Fruit fly (Drosophila melanogaster) whole organism, prepupa: ENCODE results near the gene ND-B16.6.

Experiments used
- Blimp-1 ChIP-seq: fragments of 200-800 bp; sonication (Bioruptor generic); optimal IDR thresholded peaks from 3 replicates; lab custom pipeline; 2017; ENCODE audit warnings: missing biosample characterization, missing genetic modification characterization, mild to moderate bottlenecking, moderate library complexity, missing genetic modification reagents
- CG10631 ChIP-seq: fragments of 200-800 bp; sonication (Bioruptor generic); optimal IDR thresholded peaks from 2 replicates; lab custom pipeline; 2016; ENCODE audit warnings: missing biosample characterization, missing genetic modification characterization
- CG10669 ChIP-seq: fragments of 200-800 bp; sonication (Bioruptor generic); optimal IDR thresholded peaks from 3 replicates; lab custom pipeline; 2018; ENCODE audit warnings: missing biosample characterization, mild to moderate bottlenecking, missing genetic modification characterization, moderate library complexity
- CG11294 ChIP-seq: fragments of 200-800 bp; sonication (Bioruptor generic); IDR thresholded peaks from 2 replicates; pipeline ENCODE4 v1.3.6; 2022; ENCODE audit warnings: missing biosample characterization, missing genetic modification characterization
- CG11762 ChIP-seq: fragments of 200-800 bp; sonication (Bioruptor generic); optimal IDR thresholded peaks from 3 replicates; lab custom pipeline; 2016; ENCODE audit warnings: missing biosample characterization, missing genetic modification characterization; ENCODE audit not compliant: insufficient read depth
- CG11902 ChIP-seq: fragments of 200-800 bp; sonication (Bioruptor generic); optimal IDR thresholded peaks from 3 replicates; lab custom pipeline; 2016; ENCODE audit warnings: missing biosample characterization, missing genetic modification characterization
- CG1621 ChIP-seq: fragments of 200-800 bp; sonication (Bioruptor generic); optimal IDR thresholded peaks from 3 replicates; lab custom pipeline; 2018; ENCODE audit warnings: missing biosample characterization, mild to moderate bottlenecking, missing genetic modification characterization
- CG16779 ChIP-seq: fragments of 200-800 bp; sonication (Bioruptor generic); optimal IDR thresholded peaks from 3 replicates; lab custom pipeline; 2017; ENCODE audit warnings: missing biosample characterization, mild to moderate bottlenecking, missing genetic modification characterization
- CG31627 ChIP-seq: fragments of 200-800 bp; sonication (Bioruptor generic); optimal IDR thresholded peaks from 3 replicates; lab custom pipeline; 2016; ENCODE audit warnings: missing biosample characterization, missing genetic modification characterization
- CG3919 ChIP-seq: fragments of 200-800 bp; sonication (Bioruptor generic); optimal IDR thresholded peaks from 3 replicates; lab custom pipeline; 2016; ENCODE audit warnings: missing biosample characterization, missing genetic modification characterization
- CG4318 ChIP-seq: fragments of 200-800 bp; sonication (Bioruptor generic); optimal IDR thresholded peaks from 3 replicates; lab custom pipeline; 2017; ENCODE audit warnings: missing biosample characterization, mild to moderate bottlenecking, missing genetic modification characterization
- CG6276 ChIP-seq: fragments of 200-800 bp; sonication (Bioruptor generic); optimal IDR thresholded peaks from 2 replicates; lab custom pipeline; 2017; ENCODE audit warnings: missing biosample characterization, mild to moderate bottlenecking, missing genetic modification characterization
- CG6792 ChIP-seq: fragments of 200-800 bp; sonication (Bioruptor generic); optimal IDR thresholded peaks from 3 replicates; lab custom pipeline; 2016; ENCODE audit warnings: missing biosample characterization, missing genetic modification characterization
- CG6854 ChIP-seq: fragments of 200-800 bp; sonication (Bioruptor generic); optimal IDR thresholded peaks from 2 replicates; lab custom pipeline; 2017; ENCODE audit warnings: missing biosample characterization, mild to moderate bottlenecking, missing genetic modification characterization
- CG7368 ChIP-seq: fragments of 200-800 bp; sonication (Bioruptor generic); optimal IDR thresholded peaks from 3 replicates; lab custom pipeline; 2016; ENCODE audit warnings: missing biosample characterization, missing genetic modification characterization
- CG8632 ChIP-seq: fragments of 200-800 bp; sonication (Bioruptor generic); optimal IDR thresholded peaks from 3 replicates; lab custom pipeline; 2016; ENCODE audit warnings: missing biosample characterization, missing genetic modification characterization
- Eip75B ChIP-seq: fragments of 200-800 bp; sonication (Bioruptor generic); optimal IDR thresholded peaks from 3 replicates; lab custom pipeline; 2016; ENCODE audit warnings: missing biosample characterization, missing genetic modification characterization
- Eip78C ChIP-seq: fragments of 200-800 bp; sonication (Bioruptor generic); peaks from one replicate; lab custom pipeline; 2016; ENCODE audit warnings: missing biosample characterization, missing genetic modification characterization
- Eip93F ChIP-seq: fragments of 200-800 bp; sonication (Bioruptor generic); optimal IDR thresholded peaks from 2 replicates; lab custom pipeline; 2016; ENCODE audit warnings: missing biosample characterization, mild to moderate bottlenecking, missing genetic modification characterization
- Ets96B ChIP-seq: fragments of 200-800 bp; optimal IDR thresholded peaks from 2 replicates; lab custom pipeline; 2019; ENCODE audit warnings: missing biosample characterization, mild to moderate bottlenecking, missing genetic modification characterization, moderate library complexity
- Gug ChIP-seq: fragments of 200-800 bp; sonication (Bioruptor generic); IDR thresholded peaks from 2 replicates; pipeline ENCODE4 v1.3.6; 2022; ENCODE audit warnings: missing biosample characterization, missing genetic modification characterization
- Hr38 ChIP-seq: sonication (Bioruptor generic); optimal IDR thresholded peaks from 2 replicates; lab custom pipeline; 2016; ENCODE audit warnings: missing biosample characterization, missing genetic modification characterization
- Hr4 ChIP-seq: fragments of 200-800 bp; sonication (Bioruptor generic); optimal IDR thresholded peaks from 3 replicates; lab custom pipeline; 2016; ENCODE audit warnings: missing biosample characterization, missing genetic modification characterization
- Lpt ChIP-seq: fragments of 200-800 bp; sonication (Bioruptor generic); optimal IDR thresholded peaks from 3 replicates; lab custom pipeline; 2016; ENCODE audit warnings: missing biosample characterization, missing genetic modification characterization
- Met ChIP-seq: fragments of 200-800 bp; sonication (Bioruptor generic); optimal IDR thresholded peaks from 3 replicates; lab custom pipeline; 2016; ENCODE audit warnings: missing biosample characterization, missing genetic modification characterization
- OdsH ChIP-seq: fragments of 200-800 bp; sonication (Bioruptor generic); optimal IDR thresholded peaks from 3 replicates; lab custom pipeline; 2016; ENCODE audit warnings: missing biosample characterization, missing genetic modification characterization
- Smox ChIP-seq: fragments of 200-800 bp; sonication (Bioruptor generic); optimal IDR thresholded peaks from 3 replicates; lab custom pipeline; 2016; ENCODE audit warnings: missing biosample characterization, missing genetic modification characterization
- Sox102F ChIP-seq: fragments of 200-800 bp; sonication (Bioruptor generic); optimal IDR thresholded peaks from 2 replicates; lab custom pipeline; 2016; ENCODE audit warnings: missing biosample characterization, mild to moderate bottlenecking, missing genetic modification characterization
- Sox14 ChIP-seq: fragments of 200-800 bp; sonication (Bioruptor generic); optimal IDR thresholded peaks from 3 replicates; lab custom pipeline; 2016; ENCODE audit warnings: missing biosample characterization, missing genetic modification characterization
- Sox15 ChIP-seq: fragments of 200-800 bp; sonication (Bioruptor generic); optimal IDR thresholded peaks from 3 replicates; lab custom pipeline; 2016; ENCODE audit warnings: missing biosample characterization, missing genetic modification characterization
- acj6 ChIP-seq: fragments of 200-800 bp; sonication (Bioruptor generic); optimal IDR thresholded peaks from 3 replicates; lab custom pipeline; 2016; ENCODE audit warnings: missing biosample characterization, missing genetic modification characterization
- cyc ChIP-seq: fragments of 200-800 bp; sonication (Bioruptor generic); optimal IDR thresholded peaks from 3 replicates; lab custom pipeline; 2016; ENCODE audit warnings: missing biosample characterization, missing genetic modification characterization
- dsx ChIP-seq: fragments of 200-800 bp; optimal IDR thresholded peaks from 3 replicates; lab custom pipeline; 2019; ENCODE audit warnings: missing biosample characterization, mild to moderate bottlenecking, missing genetic modification characterization, moderate library complexity; ENCODE audit not compliant: poor library complexity, severe bottlenecking
- eg ChIP-seq: fragments of 200-800 bp; sonication (Bioruptor generic); IDR thresholded peaks from 3 replicates; pipeline ENCODE4 v1.3.6; 2022; ENCODE audit warnings: missing biosample characterization, missing genetic modification characterization
- esn ChIP-seq: fragments of 200-800 bp; sonication (Bioruptor generic); optimal IDR thresholded peaks from 2 replicates; lab custom pipeline; 2016; ENCODE audit warnings: missing biosample characterization, mild to moderate bottlenecking, missing genetic modification characterization, moderate library complexity
- fd59A ChIP-seq: fragments of 200-800 bp; sonication (Bioruptor generic); optimal IDR thresholded peaks from 2 replicates; lab custom pipeline; 2017; ENCODE audit warnings: missing biosample characterization, mild to moderate bottlenecking, missing genetic modification characterization, missing genetic modification reagents
- fd85E ChIP-seq: fragments of 200-800 bp; sonication (Bioruptor generic); optimal IDR thresholded peaks from 3 replicates; lab custom pipeline; 2016; ENCODE audit warnings: missing biosample characterization, missing genetic modification characterization
- fkh ChIP-seq: fragments of 200-800 bp; sonication (Bioruptor generic); optimal IDR thresholded peaks from 3 replicates; lab custom pipeline; 2017; ENCODE audit warnings: missing biosample characterization, mild to moderate bottlenecking, missing genetic modification characterization, moderate library complexity
- lz ChIP-seq: fragments of 200-800 bp; sonication (Bioruptor generic); optimal IDR thresholded peaks from 3 replicates; lab custom pipeline; 2016; ENCODE audit warnings: missing biosample characterization, missing genetic modification characterization
- net ChIP-seq: fragments of 200-800 bp; sonication (Bioruptor generic); optimal IDR thresholded peaks from 3 replicates; lab custom pipeline; 2016; ENCODE audit warnings: missing biosample characterization, missing genetic modification characterization
- pdm3 ChIP-seq: fragments of 200-800 bp; sonication (Bioruptor generic); optimal IDR thresholded peaks from 3 replicates; lab custom pipeline; 2016; ENCODE audit warnings: missing biosample characterization, missing genetic modification characterization
- salr ChIP-seq, 2 experiments: fragments of 200-800 bp; sonication (Bioruptor generic); optimal IDR thresholded peaks; 3 replicates each; lab custom pipeline; 2016 to 2018; ENCODE audit warnings: missing biosample characterization in 2 of 2, missing genetic modification characterization in 2 of 2, mild to moderate bottlenecking in 1 of 2
- spab ChIP-seq: fragments of 200-800 bp; sonication (Bioruptor generic); optimal IDR thresholded peaks from 2 replicates; lab custom pipeline; 2017; ENCODE audit warnings: missing biosample characterization, mild to moderate bottlenecking, missing genetic modification characterization, missing genetic modification reagents
- ss ChIP-seq, 2 experiments: fragments of 200-800 bp; sonication (Bioruptor generic); optimal IDR thresholded peaks; 2 replicates in 1 of 2; 3 replicates in 1 of 2; lab custom pipeline; 2017 to 2018; ENCODE audit warnings: mild to moderate bottlenecking in 2 of 2, missing biosample characterization in 2 of 2, missing genetic modification characterization in 2 of 2, moderate library complexity in 1 of 2
- svp ChIP-seq: fragments of 200-800 bp; sonication (Bioruptor generic); peaks from one replicate; lab custom pipeline; 2016; ENCODE audit warnings: missing biosample characterization, missing genetic modification characterization
- topi ChIP-seq: fragments of 200-800 bp; sonication (Bioruptor generic); optimal IDR thresholded peaks from 3 replicates; lab custom pipeline; 2016; ENCODE audit warnings: missing biosample characterization, missing genetic modification characterization
- vri ChIP-seq: fragments of 200-800 bp; sonication (Bioruptor generic); optimal IDR thresholded peaks from 3 replicates; lab custom pipeline; 2016; ENCODE audit warnings: missing biosample characterization, mild to moderate bottlenecking, missing genetic modification characterization

Gene ND-B16.6

dm6 chrX:6343323-6343722, 6.9 kb downstream of the ND-B16.6 start (continued):
- TF ChIP-seq pdm3 (GFP tag; lab: Kevin White, UChicago) (peak; percentile 33), dsx (no peak), acj6 (peak; percentile 50), Gug (GFP tag; lab: Robert Waterston, UW) (no peak), Eip75B (no peak), Ets96B (peak; percentile 20), CG10631 (GFP tag; lab: Kevin White, UChicago) (peak; percentile 43), svp (no peak), eg (GFP tag; lab: Robert Waterston, UW) (0 out of 3 replicates have a peak, but pooled peaks have one; percentile 14), Sox102F (GFP tag; lab: Kevin White, UChicago) (peak; percentile 33), CG3919 (GFP tag; lab: Kevin White, UChicago) (peak; percentile 26), cyc (GFP tag; lab: Kevin White, UChicago) (peak; percentile 16), Hr38 (no peak), vri (peak; percentile 14), CG4318 (GFP tag; lab: Kevin White, UChicago) (no peak), CG11294 (no peak), CG6854 (no peak)
- TF ChIP-seq, all 60 proteins: peak for 29

DNA sequence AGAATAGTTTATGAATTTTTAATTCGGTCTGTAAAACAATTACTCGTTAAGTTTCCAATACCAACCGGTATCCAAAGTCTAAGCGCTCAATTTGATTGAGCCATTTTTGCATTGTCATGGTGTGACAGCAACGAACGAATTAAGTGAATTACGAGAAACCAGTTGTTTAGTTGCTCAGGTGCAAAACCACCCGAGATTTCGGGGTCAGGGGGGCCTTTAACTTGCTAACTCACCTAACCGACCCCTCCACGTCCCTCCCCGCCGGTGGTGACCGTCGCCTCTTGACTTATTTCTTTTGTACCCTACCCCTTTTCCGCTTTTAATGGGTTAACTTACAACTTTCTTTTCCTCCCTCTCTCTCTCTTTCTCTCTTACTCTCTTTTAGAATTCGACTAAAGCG, 8.5 kb downstream of the ND-B16.6 start:
- TF ChIP-seq fkh (no peak), Blimp-1 (GFP tag; lab: Kevin White, UChicago) (peak; percentile 21), ss (GFP tag; optimal IDR thresholded peaks at IDR 0.05; lab: Kevin White, UChicago) (no peak), fd85E (GFP tag; lab: Kevin White, UChicago) (no peak), spab (GFP tag; lab: Kevin White, UChicago) (no peak), OdsH (no peak), Met (GFP tag; lab: Kevin White, UChicago) (no peak), CG11902 (GFP tag; lab: Kevin White, UChicago) (no peak), lz (no peak)

dm6 chrX:6340593-6341068, 9.6 kb downstream of the ND-B16.6 start:
- TF ChIP-seq spab (GFP tag; lab: Kevin White, UChicago) (peak; percentile 83), CG7368 (peak; percentile 73), CG3919 (GFP tag; lab: Kevin White, UChicago) (peak; percentile 85), CG31627 (GFP tag; lab: Kevin White, UChicago) (peak; percentile 75), esn (peak; percentile 91), salr (GFP tag; optimal IDR thresholded peaks at IDR 0.05; lab: Kevin White, UChicago) (peak; percentile 66 to 86), Eip78C (peak; percentile 96), Ets96B (peak; percentile 82), Sox15 (GFP tag; lab: Kevin White, UChicago) (peak; percentile 75), Sox102F (GFP tag; lab: Kevin White, UChicago) (peak; percentile 85), ss (GFP tag; optimal IDR thresholded peaks at IDR 0.05; lab: Kevin White, UChicago) (peak; percentile 81 to 90), CG8632 (GFP tag; lab: Kevin White, UChicago) (peak; percentile 87), Eip75B (peak; percentile 78), CG10631 (GFP tag; lab: Kevin White, UChicago) (peak; percentile 83), CG6276 (GFP tag; lab: Kevin White, UChicago) (peak; percentile 93), fd59A (peak; percentile 82), Hr4 (GFP tag; lab: Kevin White, UChicago) (peak; percentile 73), svp (peak; percentile 92), Met (GFP tag; lab: Kevin White, UChicago) (peak; percentile 89), CG6792 (GFP tag; lab: Kevin White, UChicago) (peak; percentile 81), Eip93F (GFP tag; lab: Kevin White, UChicago) (peak; percentile 61), Sox14 (peak; percentile 81), CG16779 (tag; lab: Kevin White, UChicago) (peak; percentile 87), CG11294 (peak; percentile 60), dsx (peak; percentile 79), Lpt (peak; percentile 65), topi (GFP tag; lab: Kevin White, UChicago) (peak; percentile 86), Smox (GFP tag; lab: Kevin White, UChicago) (peak; percentile 84), CG10669 (GFP tag; lab: Kevin White, UChicago) (peak; percentile 84), Gug (GFP tag; lab: Robert Waterston, UW) (peak; percentile 62), eg (GFP tag; lab: Robert Waterston, UW) (peak; percentile 65; the same call in 2 of the 3 replicates), CG1621 (tag; lab: Kevin White, UChicago) (peak; percentile 69), lz (peak; percentile 88), CG11762 (GFP tag; lab: Kevin White, UChicago) (peak; percentile 74), net (GFP tag; lab: Kevin White, UChicago) (peak; percentile 81)
